Fruit fly (Drosophila melanogaster) whole organism, embryonic: ENCODE data around the gene TM9SF3.
A peak's percentile ranks its signal among the peaks of the same experiment; 100 is the strongest.

Experiments
- Aef1 ChIP-seq: fragments of 200-800 bp; sonication (Bioruptor generic); IDR thresholded peaks from 3 replicates; pipeline ENCODE4 v1.3.6; 2022; ENCODE audit warnings: missing biosample characterization, missing genetic modification characterization
- CG10321 ChIP-seq: fragments of 200-800 bp; sonication (Bioruptor generic); IDR thresholded peaks from 2 replicates; pipeline ENCODE4 v1.3.6; 2022; ENCODE audit warnings: missing biosample characterization, missing genetic modification characterization
- CG11504 ChIP-seq: fragments of 200-800 bp; sonication (Bioruptor generic); optimal IDR thresholded peaks from 3 replicates; lab custom pipeline; 2019; ENCODE audit warnings: missing biosample characterization, mild to moderate bottlenecking, missing genetic modification characterization, moderate library complexity
- CG12155 ChIP-seq: fragments of 200-800 bp; sonication (Bioruptor generic); optimal IDR thresholded peaks from 3 replicates; lab custom pipeline; 2016; ENCODE audit warnings: missing biosample characterization, missing genetic modification characterization
- CG12391 ChIP-seq: fragments of 200-800 bp; sonication (Bioruptor generic); optimal IDR thresholded peaks from 3 replicates; lab custom pipeline; 2018; ENCODE audit warnings: missing biosample characterization, mild to moderate bottlenecking, missing genetic modification characterization, moderate library complexity
- CG12744 ChIP-seq: fragments of 200-800 bp; sonication (Bioruptor generic); optimal IDR thresholded peaks from 2 replicates; lab custom pipeline; 2016; ENCODE audit warnings: missing biosample characterization, missing genetic modification characterization
- CG12769 ChIP-seq: fragments of 200-800 bp; sonication (Bioruptor generic); optimal IDR thresholded peaks from 2 replicates; lab custom pipeline; 2019; ENCODE audit warnings: missing biosample characterization, mild to moderate bottlenecking, missing genetic modification characterization, moderate library complexity
- CG13296 ChIP-seq: fragments of 200-800 bp; sonication (Bioruptor generic); optimal IDR thresholded peaks from 3 replicates; lab custom pipeline; 2018; ENCODE audit warnings: missing biosample characterization, mild to moderate bottlenecking, missing genetic modification characterization
- CG14667 ChIP-seq: fragments of 200-800 bp; sonication (Bioruptor generic); IDR thresholded peaks from 2 replicates; pipeline ENCODE4 v1.3.6; 2022; ENCODE audit warnings: missing biosample characterization, missing genetic modification characterization
- CG14965 ChIP-seq: fragments of 200-800 bp; sonication (Bioruptor generic); optimal IDR thresholded peaks from 2 replicates; lab custom pipeline; 2016; ENCODE audit warnings: missing biosample characterization, missing genetic modification characterization, borderline replicate concordance
- CG1647 ChIP-seq: fragments of 200-800 bp; sonication (Bioruptor generic); optimal IDR thresholded peaks from 3 replicates; lab custom pipeline; 2016; ENCODE audit warnings: missing biosample characterization, missing genetic modification characterization
- CG18599 ChIP-seq: fragments of 200-800 bp; sonication (Bioruptor generic); optimal IDR thresholded peaks from 3 replicates; lab custom pipeline; 2017; ENCODE audit warnings: missing biosample characterization, missing genetic modification characterization, mild to moderate bottlenecking, moderate library complexity, missing genetic modification reagents
- CG2116 ChIP-seq: fragments of 200-800 bp; sonication (Bioruptor generic); optimal IDR thresholded peaks from 3 replicates; lab custom pipeline; 2018; ENCODE audit warnings: missing biosample characterization, mild to moderate bottlenecking, missing genetic modification characterization
- CG2129 ChIP-seq: fragments of 200-800 bp; sonication (Bioruptor generic); IDR thresholded peaks from 2 replicates; pipeline ENCODE4 v1.3.6; 2022; ENCODE audit warnings: missing biosample characterization, missing genetic modification characterization; ENCODE audit not compliant: partially characterized antibody
- CG32532 ChIP-seq: fragments of 200-800 bp; sonication (Bioruptor generic); IDR thresholded peaks from 2 replicates; pipeline ENCODE4 v1.3.6; 2022; ENCODE audit warnings: missing biosample characterization, missing genetic modification characterization
- CG6813 ChIP-seq: fragments of 200-800 bp; sonication (Bioruptor generic); optimal IDR thresholded peaks from 2 replicates; lab custom pipeline; 2017; ENCODE audit warnings: missing biosample characterization, missing genetic modification characterization, mild to moderate bottlenecking, moderate library complexity, missing genetic modification reagents
- CG8388 ChIP-seq: fragments of 200-800 bp; sonication (Bioruptor generic); optimal IDR thresholded peaks from 2 replicates; lab custom pipeline; 2019; ENCODE audit warnings: missing biosample characterization, mild to moderate bottlenecking, missing genetic modification characterization, moderate library complexity
- D ChIP-seq, 2 experiments: fragments of 200-800 bp in 1 of 2; fragments of >200 bp in 1 of 2; sonication (Bioruptor generic) in 1 of 2; optimal IDR thresholded peaks; 2 replicates in 1 of 2; 3 replicates in 1 of 2; lab custom pipeline; 2017; ENCODE audit warnings: mild to moderate bottlenecking in 1 of 2, missing biosample characterization in 1 of 2, missing genetic modification characterization in 1 of 2, missing genetic modification reagents in 1 of 2
- Dll ChIP-seq: fragments of 200-800 bp; sonication (Bioruptor generic); IDR thresholded peaks from 4 replicates; pipeline ENCODE4 v1.3.6; 2022; ENCODE audit warnings: missing biosample characterization, missing genetic modification characterization; ENCODE audit not compliant: partially characterized antibody
- Doc3 ChIP-seq: fragments of 200-800 bp; sonication (Bioruptor generic); IDR thresholded peaks from 3 replicates; pipeline ENCODE4 v1.3.6; 2022; ENCODE audit warnings: missing biosample characterization, missing genetic modification characterization; ENCODE audit not compliant: partially characterized antibody
- ERR ChIP-seq: fragments of 200-800 bp; sonication (Bioruptor generic); optimal IDR thresholded peaks from 2 replicates; lab custom pipeline; 2016; ENCODE audit warnings: missing biosample characterization, missing genetic modification characterization
- Fer2 ChIP-seq: fragments of 200-800 bp; sonication (Bioruptor generic); optimal IDR thresholded peaks from 2 replicates; lab custom pipeline; 2018; ENCODE audit warnings: missing biosample characterization, mild to moderate bottlenecking, missing genetic modification characterization, moderate library complexity
- HLH3B ChIP-seq: fragments of 200-800 bp; sonication (Bioruptor generic); IDR thresholded peaks from 2 replicates; pipeline ENCODE4 v1.3.6; 2022; ENCODE audit warnings: missing biosample characterization, missing genetic modification characterization
- HLH4C ChIP-seq: fragments of 200-800 bp; sonication (Bioruptor generic); IDR thresholded peaks from 3 replicates; pipeline ENCODE4 v1.3.6; 2022; ENCODE audit warnings: missing biosample characterization, missing genetic modification characterization; ENCODE audit not compliant: partially characterized antibody
- Hr3 ChIP-seq: fragments of 200-800 bp; sonication (Bioruptor generic); optimal IDR thresholded peaks from 3 replicates; lab custom pipeline; 2016; ENCODE audit warnings: missing biosample characterization, missing genetic modification characterization
- PHDP ChIP-seq: fragments of 200-800 bp; sonication (Bioruptor generic); optimal IDR thresholded peaks from 3 replicates; lab custom pipeline; 2018; ENCODE audit warnings: missing biosample characterization, mild to moderate bottlenecking, missing genetic modification characterization, moderate library complexity
- Sin3A ChIP-seq: fragments of >200 bp; optimal IDR thresholded peaks from 2 replicates; lab custom pipeline; 2018
- Sox100B ChIP-seq: fragments of 200-800 bp; sonication (Bioruptor generic); optimal IDR thresholded peaks from 3 replicates; lab custom pipeline; 2018; ENCODE audit warnings: missing biosample characterization, mild to moderate bottlenecking, missing genetic modification characterization
- Sox102F ChIP-seq: fragments of 200-800 bp; sonication (Bioruptor generic); optimal IDR thresholded peaks from 2 replicates; lab custom pipeline; 2018; ENCODE audit warnings: missing biosample characterization, mild to moderate bottlenecking, missing genetic modification characterization, moderate library complexity
- amos ChIP-seq: fragments of 200-800 bp; sonication (Bioruptor generic); IDR thresholded peaks from 2 replicates; pipeline ENCODE4 v1.3.6; 2022; ENCODE audit warnings: missing biosample characterization, missing genetic modification characterization; ENCODE audit not compliant: partially characterized antibody
- ara ChIP-seq: fragments of 200-800 bp; sonication (Bioruptor generic); IDR thresholded peaks from 2 replicates; pipeline ENCODE4 v1.3.6; 2022; ENCODE audit warnings: missing biosample characterization, missing genetic modification characterization
- az2 ChIP-seq: fragments of 200-800 bp; sonication (Bioruptor generic); optimal IDR thresholded peaks from 3 replicates; lab custom pipeline; 2016; ENCODE audit warnings: missing biosample characterization, missing genetic modification characterization
- chn ChIP-seq: fragments of 200-800 bp; sonication (Bioruptor generic); optimal IDR thresholded peaks from 2 replicates; lab custom pipeline; 2016; ENCODE audit warnings: missing biosample characterization, missing genetic modification characterization
- crol ChIP-seq: fragments of 200-800 bp; sonication (Bioruptor generic); IDR thresholded peaks from 2 replicates; pipeline ENCODE4 v1.3.6; 2022; ENCODE audit warnings: missing biosample characterization, missing genetic modification characterization
- dimm ChIP-seq: fragments of 200-800 bp; sonication (Bioruptor generic); IDR thresholded peaks from 2 replicates; pipeline ENCODE4 v1.3.6; 2022; ENCODE audit warnings: missing biosample characterization, missing genetic modification characterization
- en ChIP-seq: fragments of 200-800 bp; sonication (Bioruptor generic); optimal IDR thresholded peaks from 2 replicates; lab custom pipeline; 2016; ENCODE audit warnings: missing biosample characterization, missing genetic modification characterization
- ewg ChIP-seq: fragments of 200-800 bp; sonication (Bioruptor generic); optimal IDR thresholded peaks from 3 replicates; lab custom pipeline; 2017; ENCODE audit warnings: mild to moderate bottlenecking, missing biosample characterization, missing genetic modification reagents, missing genetic modification characterization
- exex ChIP-seq: fragments of 200-800 bp; sonication (Bioruptor generic); optimal IDR thresholded peaks from 4 replicates; lab custom pipeline; 2018; ENCODE audit warnings: missing biosample characterization, mild to moderate bottlenecking, missing genetic modification characterization, moderate library complexity
- grn ChIP-seq: fragments of 200-800 bp; sonication (Bioruptor generic); optimal IDR thresholded peaks from 3 replicates; lab custom pipeline; 2017; ENCODE audit warnings: missing biosample characterization, missing genetic modification characterization
- gt ChIP-seq: fragments of 200-800 bp; sonication (Bioruptor generic); IDR thresholded peaks from 2 replicates; pipeline ENCODE4 v1.3.6; 2022; ENCODE audit warnings: missing biosample characterization, missing genetic modification characterization
- klu ChIP-seq: fragments of 200-800 bp; sonication (Bioruptor generic); IDR thresholded peaks from 2 replicates; pipeline ENCODE4 v1.3.6; 2022; ENCODE audit warnings: missing biosample characterization, missing genetic modification characterization
- lola ChIP-seq, 3 experiments: fragments of >200 bp in 2 of 3; fragments of 200-800 bp in 1 of 3; sonication (Bioruptor generic) in 1 of 3; optimal IDR thresholded peaks; 2 replicates each; lab custom pipeline; 2017 to 2019; ENCODE audit warnings: missing biosample characterization in 3 of 3, missing genetic modification characterization in 3 of 3, mild to moderate bottlenecking in 1 of 3, moderate library complexity in 1 of 3
- mam ChIP-seq: fragments of 200-800 bp; sonication (Bioruptor generic); optimal IDR thresholded peaks from 3 replicates; lab custom pipeline; 2016; ENCODE audit warnings: missing biosample characterization, missing genetic modification characterization
- oc ChIP-seq: fragments of 200-800 bp; sonication (Bioruptor generic); optimal IDR thresholded peaks from 2 replicates; lab custom pipeline; 2018; ENCODE audit warnings: missing biosample characterization, mild to moderate bottlenecking, missing genetic modification characterization, moderate library complexity
- run ChIP-seq: fragments of 200-800 bp; sonication (Bioruptor generic); optimal IDR thresholded peaks from 3 replicates; lab custom pipeline; 2018; ENCODE audit warnings: missing biosample characterization, mild to moderate bottlenecking, missing genetic modification characterization
- sc ChIP-seq, 3 experiments: fragments of >200 bp in 2 of 3; fragments of 200-800 bp in 1 of 3; sonication (Bioruptor generic) in 1 of 3; optimal IDR thresholded peaks; 2 replicates in 2 of 3; 3 replicates in 1 of 3; lab custom pipeline; 2017; ENCODE audit warnings: mild to moderate bottlenecking in 1 of 3, missing biosample characterization in 1 of 3, missing genetic modification characterization in 1 of 3, missing genetic modification reagents in 1 of 3
- slbo ChIP-seq: fragments of 200-800 bp; sonication (Bioruptor generic); IDR thresholded peaks from 2 replicates; pipeline ENCODE4 v1.3.6; 2022; ENCODE audit warnings: missing biosample characterization, missing genetic modification characterization
- trh ChIP-seq: fragments of 200-800 bp; sonication (Bioruptor generic); optimal IDR thresholded peaks from 2 replicates; lab custom pipeline; 2016; ENCODE audit warnings: missing biosample characterization, missing genetic modification characterization
- vfl ChIP-seq: fragments of 200-800 bp; sonication (Bioruptor generic); optimal IDR thresholded peaks from 2 replicates; lab custom pipeline; 2016; ENCODE audit warnings: missing biosample characterization, missing genetic modification characterization

Gene TM9SF3

dm6 chr3L:5603860-5604415, at the start of gene TM9SF3 (continued):
- TF ChIP-seq Aef1 (GFP tag; lab: Robert Waterston, UW) = no peak
- TF ChIP-seq amos (GFP tag; lab: Robert Waterston, UW) = peak; percentile 82
- peak; percentile 92 for TF ChIP-seq Sin3A (lab: Kevin White, UChicago)
- no peak for TF ChIP-seq ewg
- TF ChIP-seq CG14965 = no peak
- TF ChIP-seq en (GFP tag; lab: Kevin White, UChicago) = no peak
- TF ChIP-seq klu = no peak
- TF ChIP-seq slbo (GFP tag; lab: Robert Waterston, UW) = peak; percentile 46; the same call in 1 of the 2 replicates
- TF ChIP-seq HLH4C (GFP tag; lab: Robert Waterston, UW) = peak; percentile 88
- peak; percentile 34 for TF ChIP-seq CG12155 (GFP tag; lab: Kevin White, UChicago)
- no peak for TF ChIP-seq Sox100B (GFP tag; lab: Kevin White, UChicago)
- TF ChIP-seq Fer2 = no peak
- TF ChIP-seq lola (GFP tag; optimal IDR thresholded peaks at IDR 0.05; lab: Kevin White, UChicago) = peak in 1 of 3 experiments; percentile 26
- no peak for TF ChIP-seq dimm
- no peak for TF ChIP-seq run (tag; lab: Kevin White, UChicago)
- TF ChIP-seq crol = no peak
- no peak for TF ChIP-seq grn (GFP tag; lab: Kevin White, UChicago)
- TF ChIP-seq mam (GFP tag; lab: Kevin White, UChicago) = peak; percentile 46
- no peak for TF ChIP-seq CG14667 (GFP tag; lab: Robert Waterston, UW)
- TF ChIP-seq CG12391 (tag; lab: Kevin White, UChicago) = peak; percentile 48
- no peak for TF ChIP-seq CG32532
- no peak for TF ChIP-seq CG8388 (GFP tag; lab: Kevin White, UChicago)
- TF ChIP-seq HLH3B (GFP tag; lab: Robert Waterston, UW) = no peak
- TF ChIP-seq chn = peak; percentile 20
- no peak for TF ChIP-seq trh (GFP tag; lab: Kevin White, UChicago)
- TF ChIP-seq sc (optimal IDR thresholded peaks at IDR 0.05; lab: Kevin White, UChicago) = no peak
- TF ChIP-seq sc (GFP tag; optimal IDR thresholded peaks at IDR 0.05; lab: Kevin White, UChicago) = no peak
- TF ChIP-seq Hr3 (GFP tag; lab: Kevin White, UChicago) = peak; percentile 33
- no peak for TF ChIP-seq oc (tag; lab: Kevin White, UChicago)
- no peak for TF ChIP-seq CG1647
- no peak for TF ChIP-seq CG11504 (tag; lab: Kevin White, UChicago)
- no peak for TF ChIP-seq Sox102F
- TF ChIP-seq Doc3 (GFP tag; lab: Robert Waterston, UW) = peak; percentile 89
- TF ChIP-seq gt (GFP tag; lab: Robert Waterston, UW) = no peak
- TF ChIP-seq CG12769 = no peak
- TF ChIP-seq CG18599 (GFP tag; lab: Kevin White, UChicago) = no peak
- no peak for TF ChIP-seq PHDP (tag; lab: Kevin White, UChicago)
- no peak for TF ChIP-seq D (optimal IDR thresholded peaks at IDR 0.05; lab: Kevin White, UChicago)
- TF ChIP-seq D (GFP tag; optimal IDR thresholded peaks at IDR 0.05; lab: Kevin White, UChicago) = no peak
- no peak for TF ChIP-seq az2 (GFP tag; lab: Kevin White, UChicago)
- no peak for TF ChIP-seq ara (GFP tag; lab: Robert Waterston, UW)
- TF ChIP-seq Dll (GFP tag; lab: Robert Waterston, UW) = peak; percentile 92
- TF ChIP-seq CG2129 (GFP tag; lab: Robert Waterston, UW) = peak; percentile 88
- peak; percentile 13 for TF ChIP-seq vfl (GFP tag; lab: Kevin White, UChicago)
- TF ChIP-seq CG13296 (GFP tag; lab: Kevin White, UChicago) = no peak
- TF ChIP-seq CG6813 (GFP tag; lab: Kevin White, UChicago) = no peak
- no peak for TF ChIP-seq CG10321 (GFP tag; lab: Robert Waterston, UW)
- TF ChIP-seq CG12744 (GFP tag; lab: Kevin White, UChicago) = no peak
- no peak for TF ChIP-seq ERR (GFP tag; lab: Kevin White, UChicago)
- no peak for TF ChIP-seq exex
- TF ChIP-seq CG2116 = peak; percentile 94
